ENCODE assay signal across 5 fruit fly cellular contexts in the genomic region with DNA sequence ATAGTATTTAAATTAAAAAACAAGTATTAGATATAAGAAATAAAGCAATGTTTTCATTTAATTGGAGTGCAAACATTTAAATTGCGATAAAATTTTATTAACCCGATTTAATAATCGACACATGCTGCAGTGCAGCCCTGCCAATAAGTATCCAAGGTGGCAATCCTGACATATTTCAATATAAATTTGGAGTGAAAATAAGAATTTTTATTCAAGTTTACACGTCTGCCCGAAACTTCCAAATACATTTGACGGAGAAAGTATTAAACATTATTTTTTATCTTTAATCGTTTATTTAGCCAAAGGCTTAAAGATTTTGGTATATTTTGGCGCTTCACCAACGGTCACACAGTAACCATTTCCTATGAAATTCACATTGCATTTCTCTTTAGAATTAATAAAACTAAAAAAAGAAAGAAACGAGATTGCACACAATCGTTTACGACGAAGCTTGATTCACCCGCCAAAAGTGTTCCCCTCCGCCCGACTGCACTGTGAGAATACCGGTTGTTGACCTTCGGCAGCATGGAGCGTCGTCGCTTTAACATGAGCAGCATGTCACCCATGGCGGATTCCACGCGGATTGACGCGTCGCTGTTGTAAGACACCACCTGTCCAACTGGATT.
TF ChIP-seq lines count a peak whose summit lies in the region.

A gene (plus strand): TSS at position 344 of the 626 bp plus-strand sequence.

- TF ChIP-seq CTCF in whole organism, embryonic (GFP tag; optimal IDR thresholded peaks at IDR 0.05; lab: Kevin White, UChicago), result no peak

TF ChIP-seq in whole organism, adult, 20 proteins besides CTCF, POLR2A, EP300 and RAD21:
- TF ChIP-seq CG14711 (tag; optimal IDR thresholded peaks at IDR 0.05; lab: Kevin White, UChicago) (peak; percentile 99), CG5204 (GFP tag; optimal IDR thresholded peaks at IDR 0.05; lab: Kevin White, UChicago) (no peak), Crg-1 (GFP tag; optimal IDR thresholded peaks at IDR 0.05; lab: Kevin White, UChicago) (peak; percentile 9), bab1 (GFP tag; optimal IDR thresholded peaks at IDR 0.05; lab: Kevin White, UChicago) (peak; percentile 47), toe (GFP tag; optimal IDR thresholded peaks at IDR 0.05; lab: Kevin White, UChicago) (no peak), Hr96 (GFP tag; optimal IDR thresholded peaks at IDR 0.05; lab: Kevin White, UChicago) (no peak), CG7101 (tag; optimal IDR thresholded peaks at IDR 0.05; lab: Kevin White, UChicago) (peak; percentile 55), Clk (GFP tag; optimal IDR thresholded peaks at IDR 0.05; lab: Kevin White, UChicago) (no peak), CG1620 (GFP tag; optimal IDR thresholded peaks at IDR 0.05; lab: Kevin White, UChicago) (peak; percentile 53), ovo (GFP tag; optimal IDR thresholded peaks at IDR 0.05; lab: Kevin White, UChicago) (no peak), CG11617 (GFP tag; optimal IDR thresholded peaks at IDR 0.05; lab: Kevin White, UChicago) (peak; percentile 2), cic (GFP tag; optimal IDR thresholded peaks at IDR 0.05; lab: Kevin White, UChicago) (no peak), Mnt (GFP tag; optimal IDR thresholded peaks at IDR 0.05; lab: Kevin White, UChicago) (peak; percentile 63), cnc (optimal IDR thresholded peaks at IDR 0.05; lab: Kevin White, UChicago) (no peak), pad (GFP tag; optimal IDR thresholded peaks at IDR 0.05; lab: Kevin White, UChicago) (peak; percentile 19)

TF ChIP-seq in whole organism, embryonic, 481 proteins besides CTCF, POLR2A, EP300 and RAD21 (continues in another document):
- TF ChIP-seq sim (GFP tag; IDR thresholded peaks at IDR 0.05; lab: Robert Waterston, UW), result no peak
- TF ChIP-seq CG4820 (GFP tag; optimal IDR thresholded peaks at IDR 0.05; lab: Kevin White, UChicago), result no peak
- peak; percentile 37; the same call in 1 of the 3 replicates for TF ChIP-seq CG7963 (GFP tag; IDR thresholded peaks at IDR 0.05; lab: Robert Waterston, UW; ENCODE audit: partially characterized antibody)
- TF ChIP-seq CG18262 (tag; optimal IDR thresholded peaks at IDR 0.05; lab: Kevin White, UChicago), result no peak
- TF ChIP-seq CG13624 (GFP tag; optimal IDR thresholded peaks at IDR 0.05; lab: Kevin White, UChicago), result peak; percentile 42
- TF ChIP-seq CG14860 (GFP tag; IDR thresholded peaks at IDR 0.05; lab: Robert Waterston, UW; ENCODE audit: partially characterized antibody), result peak; percentile 50; the same call in 2 of the 3 replicates
- TF ChIP-seq zf30C (GFP tag; optimal IDR thresholded peaks at IDR 0.05; lab: Kevin White, UChicago), result no peak
- no peak for TF ChIP-seq stc (GFP tag; IDR thresholded peaks at IDR 0.05; lab: Robert Waterston, UW)
- peak; percentile 75 for TF ChIP-seq ftz-f1 (GFP tag; optimal IDR thresholded peaks at IDR 0.05; lab: Kevin White, UChicago)
- TF ChIP-seq Jarid2 (GFP tag; optimal IDR thresholded peaks at IDR 0.05; lab: Kevin White, UChicago), result no peak
- peak; percentile 42 for TF ChIP-seq CG34376 (GFP tag; optimal IDR thresholded peaks at IDR 0.05; lab: Kevin White, UChicago)
- no peak for TF ChIP-seq NC2α (GFP tag; optimal IDR thresholded peaks at IDR 0.05; lab: Kevin White, UChicago)
- TF ChIP-seq CG14014 (GFP tag; IDR thresholded peaks at IDR 0.05; lab: Robert Waterston, UW), result no peak
- 0 out of 2 replicates have a peak, but pooled peaks have one; percentile 40 for TF ChIP-seq vvl (GFP tag; IDR thresholded peaks at IDR 0.05; lab: Robert Waterston, UW)
- peak in 1 of 2 experiments; percentile 28 for TF ChIP-seq Pdp1 (GFP tag; optimal IDR thresholded peaks at IDR 0.05; lab: Kevin White, UChicago)
- TF ChIP-seq Dll (GFP tag; IDR thresholded peaks at IDR 0.05; lab: Robert Waterston, UW; ENCODE audit: partially characterized antibody), result peak; percentile 73

TF ChIP-seq in whole organism, prepupa, 60 proteins besides CTCF, POLR2A, EP300 and RAD21:
- TF ChIP-seq CG8319 (GFP tag; optimal IDR thresholded peaks at IDR 0.05; lab: Kevin White, UChicago) (no peak), Ets21C (GFP tag; optimal IDR thresholded peaks at IDR 0.05; lab: Kevin White, UChicago) (no peak), CG31627 (GFP tag; optimal IDR thresholded peaks at IDR 0.05; lab: Kevin White, UChicago) (peak; percentile 13), CG9139 (GFP tag; optimal IDR thresholded peaks at IDR 0.05; lab: Kevin White, UChicago) (no peak), Eip78C (GFP tag; lab: Kevin White, UChicago) (no peak), CG11762 (GFP tag; optimal IDR thresholded peaks at IDR 0.05; lab: Kevin White, UChicago; ENCODE audit: insufficient read depth) (no peak), spab (GFP tag; optimal IDR thresholded peaks at IDR 0.05; lab: Kevin White, UChicago) (no peak), Gug (GFP tag; IDR thresholded peaks at IDR 0.05; lab: Robert Waterston, UW) (no peak), CG6854 (GFP tag; optimal IDR thresholded peaks at IDR 0.05; lab: Kevin White, UChicago) (no peak), Sox14 (GFP tag; optimal IDR thresholded peaks at IDR 0.05; lab: Kevin White, UChicago) (no peak), eg (GFP tag; IDR thresholded peaks at IDR 0.05; lab: Robert Waterston, UW) (no peak), cyc (GFP tag; optimal IDR thresholded peaks at IDR 0.05; lab: Kevin White, UChicago) (peak; percentile 18), vri (GFP tag; optimal IDR thresholded peaks at IDR 0.05; lab: Kevin White, UChicago) (no peak)

TF ChIP-seq in whole organism, pupa, 21 proteins besides CTCF, POLR2A, EP300 and RAD21:
- TF ChIP-seq gl (tag; optimal IDR thresholded peaks at IDR 0.05; lab: Kevin White, UChicago) (no peak), EcR (GFP tag; optimal IDR thresholded peaks at IDR 0.05; lab: Kevin White, UChicago) (peak; percentile 93)
TF ChIP-seq in whole organism, pupa: peak in this region for 1.

TF ChIP-seq in whole organism, wandering third instar larva, 38 proteins besides CTCF, POLR2A, EP300 and RAD21:
- TF ChIP-seq sv (GFP tag; optimal IDR thresholded peaks at IDR 0.05; lab: Kevin White, UChicago), result peak; percentile 27
- TF ChIP-seq CG32264 (GFP tag; optimal IDR thresholded peaks at IDR 0.05; lab: Kevin White, UChicago), result no peak
- TF ChIP-seq tai (GFP tag; optimal IDR thresholded peaks at IDR 0.05; lab: Kevin White, UChicago), result no peak
- TF ChIP-seq Hr78 (GFP tag; optimal IDR thresholded peaks at IDR 0.05; lab: Kevin White, UChicago), result no peak
- TF ChIP-seq Vsx2 (GFP tag; optimal IDR thresholded peaks at IDR 0.05; lab: Kevin White, UChicago; ENCODE audit: partially characterized antibody), result no peak
- TF ChIP-seq sage (GFP tag; optimal IDR thresholded peaks at IDR 0.05; lab: Kevin White, UChicago), result no peak
- TF ChIP-seq dmrt93B (GFP tag; optimal IDR thresholded peaks at IDR 0.05; lab: Kevin White, UChicago), result no peak
- no peak for TF ChIP-seq Mio (GFP tag; optimal IDR thresholded peaks at IDR 0.05; lab: Kevin White, UChicago)
- no peak for TF ChIP-seq jim (GFP tag; optimal IDR thresholded peaks at IDR 0.05; lab: Kevin White, UChicago)
- no peak for TF ChIP-seq Rel (GFP tag; optimal IDR thresholded peaks at IDR 0.05; lab: Kevin White, UChicago)
- no peak for TF ChIP-seq Rel (tag; optimal IDR thresholded peaks at IDR 0.05; lab: Kevin White, UChicago)
- no peak for TF ChIP-seq Hnf4 (GFP tag; optimal IDR thresholded peaks at IDR 0.05; lab: Kevin White, UChicago)
- TF ChIP-seq Dfd (GFP tag; optimal IDR thresholded peaks at IDR 0.05; lab: Kevin White, UChicago), result no peak
- no peak for TF ChIP-seq br (GFP tag; optimal IDR thresholded peaks at IDR 0.05; lab: Kevin White, UChicago)
- TF ChIP-seq Jra (GFP tag; optimal IDR thresholded peaks at IDR 0.05; lab: Kevin White, UChicago), result no peak
- TF ChIP-seq Hr83 (GFP tag; optimal IDR thresholded peaks at IDR 0.05; lab: Kevin White, UChicago; ENCODE audit: poor library complexity, severe bottlenecking), result peak; percentile 49
- TF ChIP-seq usp (GFP tag; optimal IDR thresholded peaks at IDR 0.05; lab: Kevin White, UChicago), result no peak
- no peak for TF ChIP-seq CrebA (GFP tag; optimal IDR thresholded peaks at IDR 0.05; lab: Kevin White, UChicago; ENCODE audit: borderline replicate concordance)
- TF ChIP-seq Myc (optimal IDR thresholded peaks at IDR 0.05; lab: Kevin White, UChicago), result no peak
- no peak for TF ChIP-seq Sp1 (GFP tag; optimal IDR thresholded peaks at IDR 0.05; lab: Kevin White, UChicago)
- TF ChIP-seq dsf (GFP tag; optimal IDR thresholded peaks at IDR 0.05; lab: Kevin White, UChicago; ENCODE audit: borderline replicate concordance), result no peak
- TF ChIP-seq ey (GFP tag; optimal IDR thresholded peaks at IDR 0.05; lab: Kevin White, UChicago), result peak; percentile 21
- TF ChIP-seq h (GFP tag; optimal IDR thresholded peaks at IDR 0.05; lab: Kevin White, UChicago), result no peak
- no peak for TF ChIP-seq brk (GFP tag; optimal IDR thresholded peaks at IDR 0.05; lab: Kevin White, UChicago)
